Worm (Caenorhabditis elegans) whole organism, L1 larva: ENCODE results near the gene srh-300.

ENCODE experiments used
- aly-2 ChIP-seq: fragments of 150-350 bp; optimal IDR thresholded peaks from 2 replicates; lab custom pipeline; 2014; ENCODE audit warnings: missing biosample characterization, missing genetic modification characterization
- dpl-1 ChIP-seq, 3 experiments: fragments of 150-350 bp in 2 of 3; sonication (generic microtip) in 1 of 3; optimal IDR thresholded peaks; 2 replicates each; lab custom pipeline; 2014 to 2017; ENCODE audit warnings: missing biosample characterization in 3 of 3, missing genetic modification characterization in 3 of 3, missing genetic modification reagents in 3 of 3
- elt-3 ChIP-seq, 6 experiments: fragments of 150-350 bp in 1 of 6; sonication (generic microtip); optimal IDR thresholded peaks; 2 replicates each; lab custom pipeline; 2017 to 2018; ENCODE audit warnings: missing biosample characterization in 6 of 6, missing genetic modification characterization in 6 of 6, inconsistent platforms in 1 of 6
- mdl-1 ChIP-seq, 2 experiments: fragments of 150-350 bp; optimal IDR thresholded peaks; 2 replicates each; lab custom pipeline; 2014 to 2017; ENCODE audit warnings: missing biosample characterization in 2 of 2, missing genetic modification characterization in 2 of 2, inconsistent platforms in 1 of 2
- mep-1 ChIP-seq: fragments of 150-350 bp; optimal IDR thresholded peaks from 2 replicates; lab custom pipeline; 2014; ENCODE audit warnings: missing biosample characterization, missing genetic modification characterization
- nhr-12 ChIP-seq: sonication (generic microtip); optimal IDR thresholded peaks from 2 replicates; lab custom pipeline; 2017; ENCODE audit warnings: missing biosample characterization, missing genetic modification characterization
- skn-1 ChIP-seq: fragments of 150-350 bp; optimal IDR thresholded peaks from 2 replicates; lab custom pipeline; 2014; ENCODE audit warnings: missing biosample characterization, missing genetic modification characterization
- unc-62 ChIP-seq: fragments of 150-350 bp; optimal IDR thresholded peaks from 2 replicates; lab custom pipeline; 2014; ENCODE audit warnings: missing biosample characterization, missing genetic modification reagents, missing genetic modification characterization

- TF ChIP-seq elt-3 (tag; optimal IDR thresholded peaks at IDR 0.05; lab: Kevin White, UChicago) (no peak), mep-1 (tag; lab: Kevin White, UChicago) (no peak), dpl-1 (GFP tag; optimal IDR thresholded peaks at IDR 0.05; lab: Kevin White, UChicago) (no peak), unc-62 (GFP tag; lab: Kevin White, UChicago) (no peak), mdl-1 (tag; optimal IDR thresholded peaks at IDR 0.05; lab: Kevin White, UChicago) (no peak), skn-1 (tag; lab: Kevin White, UChicago) (no peak), nhr-12 (tag; lab: Kevin White, UChicago) (no peak), aly-2 (no peak)
Observed at ce11 chrV:17845370-17845967, 23.6 kb downstream of the srh-300 start.
